Fruit fly (Drosophila melanogaster) whole organism, prepupa: ENCODE data around the gene Vps53.
A peak's percentile ranks its signal among the peaks of the same experiment; 100 is the strongest.

ENCODE experiments used
- Blimp-1 ChIP-seq: fragments of 200-800 bp; sonication (Bioruptor generic); optimal IDR thresholded peaks from 3 replicates; lab custom pipeline; 2017; ENCODE audit warnings: missing biosample characterization, missing genetic modification characterization, mild to moderate bottlenecking, moderate library complexity, missing genetic modification reagents
- CG10669 ChIP-seq: fragments of 200-800 bp; sonication (Bioruptor generic); optimal IDR thresholded peaks from 3 replicates; lab custom pipeline; 2018; ENCODE audit warnings: missing biosample characterization, mild to moderate bottlenecking, missing genetic modification characterization, moderate library complexity
- CG11294 ChIP-seq: fragments of 200-800 bp; sonication (Bioruptor generic); IDR thresholded peaks from 2 replicates; pipeline ENCODE4 v1.3.6; 2022; ENCODE audit warnings: missing biosample characterization, missing genetic modification characterization
- CG15336 ChIP-seq: fragments of 200-800 bp; sonication (Bioruptor generic); IDR thresholded peaks from 2 replicates; pipeline ENCODE4 v1.3.6; 2022; ENCODE audit warnings: missing biosample characterization, missing genetic modification characterization
- CG16779 ChIP-seq: fragments of 200-800 bp; sonication (Bioruptor generic); optimal IDR thresholded peaks from 3 replicates; lab custom pipeline; 2017; ENCODE audit warnings: missing biosample characterization, mild to moderate bottlenecking, missing genetic modification characterization
- CG31627 ChIP-seq: fragments of 200-800 bp; sonication (Bioruptor generic); optimal IDR thresholded peaks from 3 replicates; lab custom pipeline; 2016; ENCODE audit warnings: missing biosample characterization, missing genetic modification characterization
- CG32006 ChIP-seq: fragments of 200-800 bp; sonication (Bioruptor generic); optimal IDR thresholded peaks from 3 replicates; lab custom pipeline; 2017; ENCODE audit warnings: missing biosample characterization, mild to moderate bottlenecking, missing genetic modification characterization
- CG34406 ChIP-seq: fragments of 200-800 bp; sonication (Bioruptor generic); optimal IDR thresholded peaks from 3 replicates; lab custom pipeline; 2016; ENCODE audit warnings: missing biosample characterization, missing genetic modification characterization
- CG3919 ChIP-seq: fragments of 200-800 bp; sonication (Bioruptor generic); optimal IDR thresholded peaks from 3 replicates; lab custom pipeline; 2016; ENCODE audit warnings: missing biosample characterization, missing genetic modification characterization
- CG4318 ChIP-seq: fragments of 200-800 bp; sonication (Bioruptor generic); optimal IDR thresholded peaks from 3 replicates; lab custom pipeline; 2017; ENCODE audit warnings: missing biosample characterization, mild to moderate bottlenecking, missing genetic modification characterization
- CG6163 ChIP-seq: fragments of 200-800 bp; sonication (Bioruptor generic); IDR thresholded peaks from 3 replicates; pipeline ENCODE4 v1.3.6; 2022; ENCODE audit warnings: missing biosample characterization, missing genetic modification characterization
- CG6276 ChIP-seq: fragments of 200-800 bp; sonication (Bioruptor generic); optimal IDR thresholded peaks from 2 replicates; lab custom pipeline; 2017; ENCODE audit warnings: missing biosample characterization, mild to moderate bottlenecking, missing genetic modification characterization
- CG6808 ChIP-seq: fragments of 200-800 bp; sonication (Bioruptor generic); optimal IDR thresholded peaks from 3 replicates; lab custom pipeline; 2017; ENCODE audit warnings: missing biosample characterization, missing genetic modification characterization, mild to moderate bottlenecking, moderate library complexity, missing genetic modification reagents
- CG6854 ChIP-seq: fragments of 200-800 bp; sonication (Bioruptor generic); optimal IDR thresholded peaks from 2 replicates; lab custom pipeline; 2017; ENCODE audit warnings: missing biosample characterization, mild to moderate bottlenecking, missing genetic modification characterization
- CG7368 ChIP-seq: fragments of 200-800 bp; sonication (Bioruptor generic); optimal IDR thresholded peaks from 3 replicates; lab custom pipeline; 2016; ENCODE audit warnings: missing biosample characterization, missing genetic modification characterization
- CG8119 ChIP-seq: fragments of 200-800 bp; sonication (Bioruptor generic); IDR thresholded peaks from 3 replicates; pipeline ENCODE4 v1.3.6; 2022; ENCODE audit warnings: missing biosample characterization, missing genetic modification characterization
- CG8319 ChIP-seq: fragments of 200-800 bp; sonication (Bioruptor generic); optimal IDR thresholded peaks from 3 replicates; lab custom pipeline; 2016; ENCODE audit warnings: missing biosample characterization, missing genetic modification characterization
- CG8632 ChIP-seq: fragments of 200-800 bp; sonication (Bioruptor generic); optimal IDR thresholded peaks from 3 replicates; lab custom pipeline; 2016; ENCODE audit warnings: missing biosample characterization, missing genetic modification characterization
- Eip75B ChIP-seq: fragments of 200-800 bp; sonication (Bioruptor generic); optimal IDR thresholded peaks from 3 replicates; lab custom pipeline; 2016; ENCODE audit warnings: missing biosample characterization, missing genetic modification characterization
- Eip78C ChIP-seq: fragments of 200-800 bp; sonication (Bioruptor generic); peaks from one replicate; lab custom pipeline; 2016; ENCODE audit warnings: missing biosample characterization, missing genetic modification characterization
- Eip93F ChIP-seq: fragments of 200-800 bp; sonication (Bioruptor generic); optimal IDR thresholded peaks from 2 replicates; lab custom pipeline; 2016; ENCODE audit warnings: missing biosample characterization, mild to moderate bottlenecking, missing genetic modification characterization
- Ets21C ChIP-seq: fragments of 200-800 bp; sonication (Bioruptor generic); optimal IDR thresholded peaks from 3 replicates; lab custom pipeline; 2016; ENCODE audit warnings: missing biosample characterization, missing genetic modification characterization
- Gug ChIP-seq: fragments of 200-800 bp; sonication (Bioruptor generic); IDR thresholded peaks from 2 replicates; pipeline ENCODE4 v1.3.6; 2022; ENCODE audit warnings: missing biosample characterization, missing genetic modification characterization
- Hr38 ChIP-seq: sonication (Bioruptor generic); optimal IDR thresholded peaks from 2 replicates; lab custom pipeline; 2016; ENCODE audit warnings: missing biosample characterization, missing genetic modification characterization
- Hr4 ChIP-seq: fragments of 200-800 bp; sonication (Bioruptor generic); optimal IDR thresholded peaks from 3 replicates; lab custom pipeline; 2016; ENCODE audit warnings: missing biosample characterization, missing genetic modification characterization
- Lpt ChIP-seq: fragments of 200-800 bp; sonication (Bioruptor generic); optimal IDR thresholded peaks from 3 replicates; lab custom pipeline; 2016; ENCODE audit warnings: missing biosample characterization, missing genetic modification characterization
- Met ChIP-seq: fragments of 200-800 bp; sonication (Bioruptor generic); optimal IDR thresholded peaks from 3 replicates; lab custom pipeline; 2016; ENCODE audit warnings: missing biosample characterization, missing genetic modification characterization
- OdsH ChIP-seq: fragments of 200-800 bp; sonication (Bioruptor generic); optimal IDR thresholded peaks from 3 replicates; lab custom pipeline; 2016; ENCODE audit warnings: missing biosample characterization, missing genetic modification characterization
- Smox ChIP-seq: fragments of 200-800 bp; sonication (Bioruptor generic); optimal IDR thresholded peaks from 3 replicates; lab custom pipeline; 2016; ENCODE audit warnings: missing biosample characterization, missing genetic modification characterization
- Sox102F ChIP-seq: fragments of 200-800 bp; sonication (Bioruptor generic); optimal IDR thresholded peaks from 2 replicates; lab custom pipeline; 2016; ENCODE audit warnings: missing biosample characterization, mild to moderate bottlenecking, missing genetic modification characterization
- Sox15 ChIP-seq: fragments of 200-800 bp; sonication (Bioruptor generic); optimal IDR thresholded peaks from 3 replicates; lab custom pipeline; 2016; ENCODE audit warnings: missing biosample characterization, missing genetic modification characterization
- achi ChIP-seq: fragments of 200-800 bp; sonication (Bioruptor generic); optimal IDR thresholded peaks from 3 replicates; lab custom pipeline; 2016; ENCODE audit warnings: missing biosample characterization, missing genetic modification characterization
- acj6 ChIP-seq: fragments of 200-800 bp; sonication (Bioruptor generic); optimal IDR thresholded peaks from 3 replicates; lab custom pipeline; 2016; ENCODE audit warnings: missing biosample characterization, missing genetic modification characterization
- cyc ChIP-seq: fragments of 200-800 bp; sonication (Bioruptor generic); optimal IDR thresholded peaks from 3 replicates; lab custom pipeline; 2016; ENCODE audit warnings: missing biosample characterization, missing genetic modification characterization
- dac ChIP-seq: fragments of 200-800 bp; sonication (Bioruptor generic); optimal IDR thresholded peaks from 2 replicates; lab custom pipeline; 2017; ENCODE audit warnings: missing biosample characterization, mild to moderate bottlenecking, missing genetic modification characterization
- dsx ChIP-seq: fragments of 200-800 bp; optimal IDR thresholded peaks from 3 replicates; lab custom pipeline; 2019; ENCODE audit warnings: missing biosample characterization, mild to moderate bottlenecking, missing genetic modification characterization, moderate library complexity; ENCODE audit not compliant: poor library complexity, severe bottlenecking
- eg ChIP-seq: fragments of 200-800 bp; sonication (Bioruptor generic); IDR thresholded peaks from 3 replicates; pipeline ENCODE4 v1.3.6; 2022; ENCODE audit warnings: missing biosample characterization, missing genetic modification characterization
- esn ChIP-seq: fragments of 200-800 bp; sonication (Bioruptor generic); optimal IDR thresholded peaks from 2 replicates; lab custom pipeline; 2016; ENCODE audit warnings: missing biosample characterization, mild to moderate bottlenecking, missing genetic modification characterization, moderate library complexity
- fd59A ChIP-seq: fragments of 200-800 bp; sonication (Bioruptor generic); optimal IDR thresholded peaks from 2 replicates; lab custom pipeline; 2017; ENCODE audit warnings: missing biosample characterization, mild to moderate bottlenecking, missing genetic modification characterization, missing genetic modification reagents
- fd85E ChIP-seq: fragments of 200-800 bp; sonication (Bioruptor generic); optimal IDR thresholded peaks from 3 replicates; lab custom pipeline; 2016; ENCODE audit warnings: missing biosample characterization, missing genetic modification characterization
- fkh ChIP-seq: fragments of 200-800 bp; sonication (Bioruptor generic); optimal IDR thresholded peaks from 3 replicates; lab custom pipeline; 2017; ENCODE audit warnings: missing biosample characterization, mild to moderate bottlenecking, missing genetic modification characterization, moderate library complexity
- salr ChIP-seq, 2 experiments: fragments of 200-800 bp; sonication (Bioruptor generic); optimal IDR thresholded peaks; 3 replicates each; lab custom pipeline; 2016 to 2018; ENCODE audit warnings: missing biosample characterization in 2 of 2, missing genetic modification characterization in 2 of 2, mild to moderate bottlenecking in 1 of 2
- spab ChIP-seq: fragments of 200-800 bp; sonication (Bioruptor generic); optimal IDR thresholded peaks from 2 replicates; lab custom pipeline; 2017; ENCODE audit warnings: missing biosample characterization, mild to moderate bottlenecking, missing genetic modification characterization, missing genetic modification reagents
- svp ChIP-seq: fragments of 200-800 bp; sonication (Bioruptor generic); peaks from one replicate; lab custom pipeline; 2016; ENCODE audit warnings: missing biosample characterization, missing genetic modification characterization
- topi ChIP-seq: fragments of 200-800 bp; sonication (Bioruptor generic); optimal IDR thresholded peaks from 3 replicates; lab custom pipeline; 2016; ENCODE audit warnings: missing biosample characterization, missing genetic modification characterization
- vri ChIP-seq: fragments of 200-800 bp; sonication (Bioruptor generic); optimal IDR thresholded peaks from 3 replicates; lab custom pipeline; 2016; ENCODE audit warnings: missing biosample characterization, mild to moderate bottlenecking, missing genetic modification characterization

The Vps53 gene

DNA sequence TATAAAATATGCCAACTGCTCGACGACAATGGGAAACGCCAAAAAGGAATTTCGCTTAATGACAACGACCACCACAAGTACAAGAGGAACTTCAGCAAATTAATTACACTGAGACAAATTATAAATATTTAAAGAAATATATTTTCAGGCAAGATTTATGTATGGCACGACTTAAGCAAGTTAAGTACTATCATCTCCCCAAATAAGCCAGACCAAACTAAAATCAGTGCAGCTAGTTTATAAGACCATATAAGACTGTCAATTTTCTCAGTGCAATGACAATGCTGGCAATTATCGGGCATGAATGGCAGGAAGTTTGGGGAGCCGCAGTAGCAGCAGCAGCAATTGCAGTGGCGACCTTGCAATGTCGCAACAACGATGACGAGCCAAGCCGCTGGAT is 37.3 kb downstream of the Vps53 start (continued):
- TF ChIP-seq CG8632 (GFP tag; lab: Kevin White, UChicago) (peak; percentile 84), OdsH (peak; percentile 75), vri (no peak), spab (GFP tag; lab: Kevin White, UChicago) (peak; percentile 61), CG11294 (GFP tag; lab: Robert Waterston, UW) (no peak; the same call in 1 of the 2 replicates), dsx (GFP tag; lab: Kevin White, UChicago) (peak; percentile 64), CG32006 (GFP tag; lab: Kevin White, UChicago) (peak; percentile 66), CG34406 (peak; percentile 82), topi (GFP tag; lab: Kevin White, UChicago) (peak; percentile 71), Ets21C (peak; percentile 4), Eip75B (GFP tag; lab: Kevin White, UChicago) (peak; percentile 75), Lpt (GFP tag; lab: Kevin White, UChicago) (peak; percentile 29), CG3919 (GFP tag; lab: Kevin White, UChicago) (peak; percentile 87), Smox (GFP tag; lab: Kevin White, UChicago) (peak; percentile 44), CG16779 (tag; lab: Kevin White, UChicago) (peak; percentile 51), CG6163 (peak; percentile 83), Hr38 (no peak), Hr4 (GFP tag; lab: Kevin White, UChicago) (peak; percentile 53), acj6 (peak; percentile 79), Met (GFP tag; lab: Kevin White, UChicago) (peak; percentile 16), Blimp-1 (no peak), CG7368 (GFP tag; lab: Kevin White, UChicago) (peak; percentile 75), fd59A (GFP tag; lab: Kevin White, UChicago) (peak; percentile 46), CG31627 (peak; percentile 45), eg (peak; percentile 60; the same call in 1 of the 3 replicates), cyc (GFP tag; lab: Kevin White, UChicago) (peak; percentile 59), CG10669 (GFP tag; lab: Kevin White, UChicago) (peak; percentile 71), Eip93F (GFP tag; lab: Kevin White, UChicago) (no peak), Eip78C (GFP tag; lab: Kevin White, UChicago) (peak; percentile 94), CG6808 (peak; percentile 71), svp (GFP tag; lab: Kevin White, UChicago) (peak; percentile 82), fkh (GFP tag; lab: Kevin White, UChicago) (no peak), CG8119 (peak; percentile 49; the same call in 1 of the 3 replicates), Sox15 (GFP tag; lab: Kevin White, UChicago) (peak; percentile 67), CG4318 (GFP tag; lab: Kevin White, UChicago) (no peak), Gug (GFP tag; lab: Robert Waterston, UW) (no peak)

dm6 chr2L:4346619-4347310 is 39.1 kb downstream of the Vps53 start:
- TF ChIP-seq Eip75B (GFP tag; lab: Kevin White, UChicago) (no peak), CG10669 (GFP tag; lab: Kevin White, UChicago) (no peak), CG6808 (no peak), CG8319 (GFP tag; lab: Kevin White, UChicago) (no peak), CG4318 (GFP tag; lab: Kevin White, UChicago) (no peak), fd85E (GFP tag; lab: Kevin White, UChicago) (no peak), Hr38 (peak; percentile 11), CG6854 (GFP tag; lab: Kevin White, UChicago) (no peak), CG15336 (peak; percentile 90), spab (GFP tag; lab: Kevin White, UChicago) (no peak), Lpt (GFP tag; lab: Kevin White, UChicago) (peak; percentile 60), CG34406 (no peak), Blimp-1 (no peak), acj6 (no peak), CG8119 (peak; percentile 91), Gug (GFP tag; lab: Robert Waterston, UW) (peak; percentile 51), CG32006 (GFP tag; lab: Kevin White, UChicago) (peak; percentile 5), Eip93F (GFP tag; lab: Kevin White, UChicago) (no peak), Smox (GFP tag; lab: Kevin White, UChicago) (no peak), Sox102F (GFP tag; lab: Kevin White, UChicago) (no peak), esn (GFP tag; lab: Kevin White, UChicago) (no peak), Hr4 (GFP tag; lab: Kevin White, UChicago) (peak; percentile 11), eg (peak; percentile 93), CG11294 (GFP tag; lab: Robert Waterston, UW) (peak; percentile 22; the same call in 1 of the 2 replicates), CG31627 (no peak), CG6163 (peak; percentile 82), Eip78C (GFP tag; lab: Kevin White, UChicago) (peak; percentile 61), CG6276 (GFP tag; lab: Kevin White, UChicago) (peak; percentile 91), CG8632 (GFP tag; lab: Kevin White, UChicago) (no peak), achi (peak; percentile 19), salr (GFP tag; optimal IDR thresholded peaks at IDR 0.05; lab: Kevin White, UChicago) (peak in 1 of 2 experiments; percentile 73), dac (GFP tag; lab: Kevin White, UChicago) (peak; percentile 48)
